Fruit fly (Drosophila melanogaster) whole organism, pupa: ENCODE data around the gene CG4270.

ENCODE experiments used
- CG10348 ChIP-seq: fragments of 200-800 bp; sonication (Bioruptor generic); IDR thresholded peaks from 2 replicates; pipeline ENCODE4 v1.3.6; 2022; ENCODE audit warnings: missing biosample characterization, missing genetic modification characterization
- CG12605 ChIP-seq: fragments of 200-800 bp; sonication (Bioruptor generic); IDR thresholded peaks from 2 replicates; pipeline ENCODE4 v1.3.6; 2022; ENCODE audit warnings: missing biosample characterization, missing genetic modification characterization
- CG13204 ChIP-seq: fragments of 200-800 bp; sonication (Bioruptor generic); optimal IDR thresholded peaks from 2 replicates; lab custom pipeline; 2018; ENCODE audit warnings: missing biosample characterization, mild to moderate bottlenecking, missing genetic modification characterization, moderate library complexity
- CG14655 ChIP-seq: fragments of 200-800 bp; sonication (Bioruptor generic); optimal IDR thresholded peaks from 3 replicates; lab custom pipeline; 2017; ENCODE audit warnings: mild to moderate bottlenecking, missing biosample characterization, missing genetic modification reagents, missing genetic modification characterization
- CG15710 ChIP-seq: fragments of 200-800 bp; sonication (Bioruptor generic); optimal IDR thresholded peaks from 2 replicates; lab custom pipeline; 2018; ENCODE audit warnings: missing biosample characterization, mild to moderate bottlenecking, missing genetic modification characterization, moderate library complexity
- CG34367 ChIP-seq: fragments of 200-800 bp; sonication (Bioruptor generic); optimal IDR thresholded peaks from 2 replicates; lab custom pipeline; 2018; ENCODE audit warnings: missing biosample characterization, mild to moderate bottlenecking, missing genetic modification characterization
- CG4496 ChIP-seq: fragments of 200-800 bp; sonication (Bioruptor generic); IDR thresholded peaks from 3 replicates; pipeline ENCODE4 v1.3.6; 2022; ENCODE audit warnings: missing biosample characterization, missing genetic modification characterization
- CG8159 ChIP-seq: fragments of 200-800 bp; sonication (Bioruptor generic); optimal IDR thresholded peaks from 3 replicates; lab custom pipeline; 2018; ENCODE audit warnings: missing biosample characterization, mild to moderate bottlenecking, missing genetic modification characterization, moderate library complexity
- CG9948 ChIP-seq: fragments of 200-800 bp; sonication (Bioruptor generic); optimal IDR thresholded peaks from 2 replicates; lab custom pipeline; 2018; ENCODE audit warnings: missing biosample characterization, mild to moderate bottlenecking, missing genetic modification characterization, moderate library complexity
- EcR ChIP-seq: fragments of 200-800 bp; sonication (Bioruptor generic); optimal IDR thresholded peaks from 3 replicates; lab custom pipeline; 2019; ENCODE audit warnings: missing biosample characterization, missing genetic modification characterization, mild to moderate bottlenecking, moderate library complexity, missing genetic modification reagents
- Ets98B ChIP-seq: fragments of 200-800 bp; sonication (Bioruptor generic); IDR thresholded peaks from 2 replicates; pipeline ENCODE4 v1.3.6; 2022; ENCODE audit warnings: missing biosample characterization, missing genetic modification characterization
- Pif1A ChIP-seq: fragments of 200-800 bp; sonication (Bioruptor generic); optimal IDR thresholded peaks from 3 replicates; lab custom pipeline; 2016; ENCODE audit warnings: missing biosample characterization, missing genetic modification characterization
- Pif1B ChIP-seq: fragments of 200-800 bp; sonication (Bioruptor generic); optimal IDR thresholded peaks from 3 replicates; lab custom pipeline; 2016; ENCODE audit warnings: missing biosample characterization, missing genetic modification characterization
- fd96Ca ChIP-seq: fragments of 200-800 bp; sonication (Bioruptor generic); IDR thresholded peaks from 3 replicates; pipeline ENCODE4 v1.3.6; 2022; ENCODE audit warnings: missing biosample characterization, missing genetic modification characterization

DNA sequence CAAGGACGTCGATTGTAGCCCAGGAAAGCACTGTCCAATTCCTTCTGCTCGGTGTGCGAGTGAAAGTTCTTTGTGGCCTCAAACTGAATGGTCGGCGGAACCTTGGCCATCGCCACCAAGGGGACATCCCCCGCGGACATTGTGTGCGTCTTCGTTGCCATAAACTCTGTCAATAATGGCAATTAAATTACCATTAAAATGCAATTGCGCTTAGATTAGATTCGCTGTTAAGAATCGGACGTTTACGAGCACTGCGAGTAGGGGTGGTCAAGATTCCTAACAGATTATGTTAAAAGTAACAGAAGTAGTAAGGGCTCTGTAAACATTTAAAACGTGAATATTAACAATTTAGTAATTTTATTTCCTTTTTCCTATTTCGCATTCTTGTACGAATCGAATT, 47.2 kb upstream of the CG4270 start, which contains the start of gene daed:
- TF ChIP-seq EcR (GFP tag; lab: Kevin White, UChicago) (no peak), CG34367 (tag; lab: Kevin White, UChicago) (no peak), CG12605 (GFP tag; lab: Robert Waterston, UW) (no peak), CG9948 (no peak), fd96Ca (GFP tag; lab: Robert Waterston, UW) (no peak), CG13204 (GFP tag; lab: Kevin White, UChicago) (no peak), Ets98B (GFP tag; lab: Robert Waterston, UW) (no peak; the same call in 1 of the 2 replicates), CG8159 (tag; lab: Kevin White, UChicago) (no peak), CG15710 (tag; lab: Kevin White, UChicago) (no peak), Pif1B (no peak), CG14655 (GFP tag; lab: Kevin White, UChicago) (no peak), CG4496 (no peak), CG10348 (no peak), Pif1A (no peak)
